Worm (Caenorhabditis elegans): ENCODE results near the gene wdr-62.

Gene wdr-62

ce11 chrV:9471675-9472074 is 27.8 kb downstream of the wdr-62 start, which contains the start of gene flp-6:
TSS of gene flp-6 (plus strand) at chrV:9471975.
- TF ChIP-seq flh-1 (GFP tag; optimal IDR thresholded peaks at IDR 0.05) (no peak), ham-2 (GFP tag; optimal IDR thresholded peaks at IDR 0.05) (no peak), bed-3 (GFP tag; optimal IDR thresholded peaks at IDR 0.05) (no peak), unc-62 (GFP tag; optimal IDR thresholded peaks at IDR 0.05) (no peak), mls-2 (tag; optimal IDR thresholded peaks at IDR 0.05) (no peak), unc-39 (tag; optimal IDR thresholded peaks at IDR 0.05) (no peak), lin-13 (tag; optimal IDR thresholded peaks at IDR 0.05) (no peak), nhr-12 (tag; optimal IDR thresholded peaks at IDR 0.05) (no peak), lin-32 (GFP tag; optimal IDR thresholded peaks at IDR 0.05) (no peak), ceh-39 (tag; optimal IDR thresholded peaks at IDR 0.05) (no peak), sptf-1 (tag; optimal IDR thresholded peaks at IDR 0.05) (no peak), elt-3 (tag; optimal IDR thresholded peaks at IDR 0.05) (no peak), M03D4.4 (tag; optimal IDR thresholded peaks at IDR 0.05) (no peak), ztf-11 (tag; optimal IDR thresholded peaks at IDR 0.05) (no peak), pha-4 (tag; optimal IDR thresholded peaks at IDR 0.05) (no peak)

- no peak for TF ChIP-seq nhr-12 (tag; optimal IDR thresholded peaks at IDR 0.05)
- no peak for TF ChIP-seq nhr-76 (tag; optimal IDR thresholded peaks at IDR 0.05)
- no peak for TF ChIP-seq mls-2 (tag; optimal IDR thresholded peaks at IDR 0.05)
- no peak for TF ChIP-seq ceh-83 (GFP tag; optimal IDR thresholded peaks at IDR 0.05)
- TF ChIP-seq sptf-1 (tag; optimal IDR thresholded peaks at IDR 0.05), result no peak
- no peak for TF ChIP-seq unc-39 (tag; optimal IDR thresholded peaks at IDR 0.05)
- TF ChIP-seq ham-2 (GFP tag; optimal IDR thresholded peaks at IDR 0.05), result no peak
- TF ChIP-seq unc-120 (tag; optimal IDR thresholded peaks at IDR 0.05; ENCODE audit: poor library complexity, severe bottlenecking), result no peak
- TF ChIP-seq flh-1 (GFP tag; optimal IDR thresholded peaks at IDR 0.05), result no peak
- TF ChIP-seq cnd-1 (tag; optimal IDR thresholded peaks at IDR 0.05), result no peak
- TF ChIP-seq M03D4.4 (tag; optimal IDR thresholded peaks at IDR 0.05), result no peak
These were observed 30.1 kb downstream of the wdr-62 start for ce11 chrV:9473924-9474323.

ce11 chrV:9477863-9478262 is 34.0 kb downstream of the wdr-62 start, which contains the start of gene nas-3:
TSS of gene nas-3 (plus strand) at chrV:9478163.
- TF ChIP-seq ztf-11 (tag; optimal IDR thresholded peaks at IDR 0.05) (no peak), unc-120 (tag; optimal IDR thresholded peaks at IDR 0.05; ENCODE audit: poor library complexity, severe bottlenecking) (no peak), bed-3 (GFP tag; optimal IDR thresholded peaks at IDR 0.05) (no peak), snpc-4 (tag; optimal IDR thresholded peaks at IDR 0.05) (no peak), ham-2 (GFP tag; optimal IDR thresholded peaks at IDR 0.05) (no peak), zip-8 (tag; optimal IDR thresholded peaks at IDR 0.05) (no peak), drap-1 (GFP tag; optimal IDR thresholded peaks at IDR 0.05) (no peak), unc-62 (GFP tag; optimal IDR thresholded peaks at IDR 0.05) (no peak)

ce11 chrV:9480566-9480965 is 36.7 kb downstream of the wdr-62 start, which contains the start of gene K06A4.6:
TSS of gene K06A4.6 (minus strand) at chrV:9480666.
- no peak for TF ChIP-seq nhr-2 (tag; optimal IDR thresholded peaks at IDR 0.05)
- TF ChIP-seq nhr-237 (tag; optimal IDR thresholded peaks at IDR 0.05), result no peak
- TF ChIP-seq nhr-12 (tag; optimal IDR thresholded peaks at IDR 0.05), result no peak

ce11 chrV:9483738-9484256 is 39.9 kb downstream of the wdr-62 start, which contains the start of gene K06A4.2:
TSS of gene K06A4.2 (plus strand) at chrV:9484206.
- TF ChIP-seq M03D4.4 (tag; optimal IDR thresholded peaks at IDR 0.05), result no peak
- no peak for TF ChIP-seq mls-2 (tag; optimal IDR thresholded peaks at IDR 0.05)
- no peak for TF ChIP-seq nhr-28 (tag; optimal IDR thresholded peaks at IDR 0.05)
- TF ChIP-seq snpc-4 (tag; optimal IDR thresholded peaks at IDR 0.05), result no peak
- TF ChIP-seq sem-2 (GFP tag; optimal IDR thresholded peaks at IDR 0.05), result no peak
- TF ChIP-seq mep-1 (tag; optimal IDR thresholded peaks at IDR 0.05), result no peak

- TF ChIP-seq unc-39 (tag; optimal IDR thresholded peaks at IDR 0.05), result no peak
- TF ChIP-seq ham-2 (GFP tag; optimal IDR thresholded peaks at IDR 0.05), result no peak
- TF ChIP-seq drap-1 (GFP tag; optimal IDR thresholded peaks at IDR 0.05), result no peak
- TF ChIP-seq ces-1 (GFP tag; optimal IDR thresholded peaks at IDR 0.05), result no peak
- no peak for TF ChIP-seq ceh-43 (GFP tag; optimal IDR thresholded peaks at IDR 0.05)
- TF ChIP-seq blmp-1 (tag; optimal IDR thresholded peaks at IDR 0.05), result no peak
- no peak for TF ChIP-seq cnd-1 (tag; optimal IDR thresholded peaks at IDR 0.05)
- no peak for TF ChIP-seq bed-3 (GFP tag; optimal IDR thresholded peaks at IDR 0.05)
- TF ChIP-seq nhr-12 (tag; optimal IDR thresholded peaks at IDR 0.05), result no peak
- no peak for TF ChIP-seq ceh-39 (tag; optimal IDR thresholded peaks at IDR 0.05)
- TF ChIP-seq pha-4 (tag; optimal IDR thresholded peaks at IDR 0.05), result no peak
- no peak for TF ChIP-seq lin-13 (tag; optimal IDR thresholded peaks at IDR 0.05)
These were observed 41.7 kb downstream of the wdr-62 start for ce11 chrV:9485508-9485907.
